Worm (Caenorhabditis elegans) whole organism, young adult: ENCODE measurements around the gene str-261.

Experiments
- C06A6.2 ChIP-seq: fragments of 200-800 bp; sonication (Bioruptor generic); conservative IDR thresholded peaks from 2 replicates; pipeline ENCODE4 v1.3.6; 2022; ENCODE audit warnings: missing genetic modification characterization, missing compliant biosample characterization
- C17E4.6 ChIP-seq: fragments of 200-800 bp; sonication (Bioruptor generic); IDR thresholded peaks from 2 replicates; pipeline ENCODE4 v1.3.6; 2022; ENCODE audit warnings: missing genetic modification reagents, missing genetic modification characterization, missing compliant biosample characterization
- D2030.7 ChIP-seq: fragments of 200-800 bp; sonication (Bioruptor generic); IDR thresholded peaks from 2 replicates; pipeline ENCODE4 v1.3.6; 2022; ENCODE audit warnings: missing genetic modification reagents, missing genetic modification characterization, missing compliant biosample characterization
- F22D6.2 ChIP-seq: sonication (generic microtip); optimal IDR thresholded peaks from 2 replicates; lab custom pipeline; 2016; ENCODE audit warnings: mild to moderate bottlenecking, missing genetic modification characterization, missing compliant biosample characterization
- F23B12.7 ChIP-seq: sonication (generic microtip); optimal IDR thresholded peaks from 2 replicates; lab custom pipeline; 2017; ENCODE audit warnings: missing genetic modification characterization, mild to moderate bottlenecking, missing compliant biosample characterization, antibody characterized with exemption, moderate library complexity; ENCODE audit not compliant: insufficient read depth
- F33H1.4 ChIP-seq: fragments of 200-800 bp; sonication (Bioruptor generic); IDR thresholded peaks from 2 replicates; pipeline ENCODE4 v1.3.6; 2022; ENCODE audit warnings: missing genetic modification reagents, missing genetic modification characterization, missing compliant biosample characterization
- F49E8.2 ChIP-seq: sonication (generic microtip); optimal IDR thresholded peaks from 3 replicates; lab custom pipeline; 2017; ENCODE audit warnings: missing genetic modification characterization, mild to moderate bottlenecking, missing compliant biosample characterization, antibody characterized with exemption, moderate library complexity; ENCODE audit not compliant: insufficient read depth
- F57C9.4 ChIP-seq: sonication (generic microtip); optimal IDR thresholded peaks from 2 replicates; lab custom pipeline; 2017; ENCODE audit warnings: mild to moderate bottlenecking, missing genetic modification characterization, missing compliant biosample characterization
- K11D2.4 ChIP-seq: fragments of 200-800 bp; sonication (Bioruptor generic); IDR thresholded peaks from 2 replicates; pipeline ENCODE4 v1.3.6; 2022; ENCODE audit warnings: missing genetic modification reagents, missing genetic modification characterization, missing compliant biosample characterization
- K12H6.12 ChIP-seq: fragments of 200-800 bp; sonication (Bioruptor generic); optimal IDR thresholded peaks from 2 replicates; lab custom pipeline; 2018; ENCODE audit warnings: mild to moderate bottlenecking, missing genetic modification characterization, missing compliant biosample characterization
- T07F8.4 ChIP-seq: sonication (generic microtip); optimal IDR thresholded peaks from 2 replicates; lab custom pipeline; 2016; ENCODE audit warnings: mild to moderate bottlenecking, missing genetic modification characterization, moderate library complexity, missing compliant biosample characterization
- Y53F4B.3 ChIP-seq: fragments of 200-800 bp; sonication (Bioruptor generic); IDR thresholded peaks from 2 replicates; pipeline ENCODE4 v1.3.6; 2022; ENCODE audit warnings: missing genetic modification reagents, missing genetic modification characterization, missing compliant biosample characterization
- Y56A3A.18 ChIP-seq: fragments of 200-800 bp; sonication (Bioruptor generic); IDR thresholded peaks from 2 replicates; pipeline ENCODE4 v1.3.6; 2022; ENCODE audit warnings: missing genetic modification reagents, missing genetic modification characterization, missing compliant biosample characterization
- Y67H2A.10 ChIP-seq: fragments of 200-800 bp; sonication (Bioruptor generic); conservative IDR thresholded peaks from 2 replicates; pipeline ENCODE4 v1.3.6; 2022; ENCODE audit warnings: missing genetic modification reagents, missing genetic modification characterization, missing compliant biosample characterization
- Y79H2A.3 ChIP-seq: fragments of 200-800 bp; sonication (Bioruptor generic); conservative IDR thresholded peaks from 2 replicates; pipeline ENCODE4 v1.3.6; 2022; ENCODE audit warnings: missing genetic modification reagents, missing genetic modification characterization, missing compliant biosample characterization
- akir-1 ChIP-seq: fragments of 200-800 bp; sonication (Bioruptor generic); optimal IDR thresholded peaks from 2 replicates; lab custom pipeline; 2018; ENCODE audit warnings: mild to moderate bottlenecking, missing genetic modification characterization, moderate library complexity, missing compliant biosample characterization
- aptf-2 ChIP-seq: fragments of 200-800 bp; sonication (Bioruptor generic); conservative IDR thresholded peaks from 2 replicates; pipeline ENCODE4 v1.3.6; 2022; ENCODE audit warnings: missing genetic modification reagents, missing genetic modification characterization, missing compliant biosample characterization
- aptf-3 ChIP-seq: fragments of 200-800 bp; sonication (Bioruptor generic); IDR thresholded peaks from 2 replicates; pipeline ENCODE4 v1.3.6; 2022; ENCODE audit warnings: missing genetic modification characterization, missing compliant biosample characterization
- attf-6 ChIP-seq: fragments of 200-800 bp; sonication (Bioruptor generic); IDR thresholded peaks from 2 replicates; pipeline ENCODE4 v1.3.6; 2022; ENCODE audit warnings: missing genetic modification reagents, missing genetic modification characterization, missing compliant biosample characterization
- ceh-100 ChIP-seq: fragments of 200-800 bp; sonication (Bioruptor generic); IDR thresholded peaks from 2 replicates; pipeline ENCODE4 v1.3.6; 2022; ENCODE audit warnings: missing genetic modification reagents, missing genetic modification characterization, missing compliant biosample characterization
- ceh-27 ChIP-seq: fragments of 200-800 bp; sonication (Bioruptor generic); optimal IDR thresholded peaks from 2 replicates; lab custom pipeline; 2018; ENCODE audit warnings: mild to moderate bottlenecking, missing genetic modification characterization, moderate library complexity, missing compliant biosample characterization
- ceh-58 ChIP-seq: fragments of 200-800 bp; sonication (Bioruptor generic); IDR thresholded peaks from 2 replicates; pipeline ENCODE4 v1.3.6; 2022; ENCODE audit warnings: missing genetic modification characterization, missing compliant biosample characterization
- die-1 ChIP-seq: sonication (generic microtip); optimal IDR thresholded peaks from 2 replicates; lab custom pipeline; 2016; ENCODE audit warnings: missing genotype, mild to moderate bottlenecking, missing genetic modification characterization, missing compliant biosample characterization
- dox-1 ChIP-seq: fragments of 200-800 bp; sonication (Bioruptor generic); IDR thresholded peaks from 2 replicates; pipeline ENCODE4 v1.3.6; 2022; ENCODE audit warnings: missing genetic modification reagents, missing genetic modification characterization, missing compliant biosample characterization
- efl-1 ChIP-seq: fragments of 150-350 bp; optimal IDR thresholded peaks from 2 replicates; lab custom pipeline; 2014; ENCODE audit warnings: missing biosample characterization, missing genetic modification reagents, missing genetic modification characterization
- egrh-3 ChIP-seq: fragments of 200-800 bp; sonication (Bioruptor generic); IDR thresholded peaks from 2 replicates; pipeline ENCODE4 v1.3.6; 2022; ENCODE audit warnings: missing genetic modification reagents, missing genetic modification characterization, missing compliant biosample characterization
- him-1 ChIP-seq: sonication (generic microtip); optimal IDR thresholded peaks from 2 replicates; lab custom pipeline; 2016; ENCODE audit warnings: missing genotype, missing genetic modification reagents, missing genetic modification characterization, missing compliant biosample characterization
- hlh-12 ChIP-seq: sonication (generic microtip); optimal IDR thresholded peaks from 2 replicates; lab custom pipeline; 2016; ENCODE audit warnings: missing genetic modification characterization, missing compliant biosample characterization
- hmg-20 ChIP-seq: fragments of 200-800 bp; sonication (Bioruptor generic); IDR thresholded peaks from 2 replicates; pipeline ENCODE4 v1.3.6; 2022; ENCODE audit warnings: missing genetic modification reagents, missing genetic modification characterization, missing compliant biosample characterization
- lin-26 ChIP-seq: fragments of 200-800 bp; sonication (Bioruptor generic); IDR thresholded peaks from 2 replicates; pipeline ENCODE4 v1.3.6; 2022; ENCODE audit warnings: missing genetic modification reagents, missing genetic modification characterization, missing compliant biosample characterization
- lin-35 ChIP-seq, 3 experiments: fragments of 150-350 bp in 2 of 3; sonication (generic microtip) in 1 of 3; optimal IDR thresholded peaks; 2 replicates each; lab custom pipeline; 2014 to 2018; ENCODE audit warnings: missing biosample characterization in 3 of 3, missing genetic modification characterization in 3 of 3, missing genetic modification reagents in 3 of 3
- madf-3 ChIP-seq: fragments of 200-800 bp; sonication (Bioruptor generic); IDR thresholded peaks from 2 replicates; pipeline ENCODE4 v1.3.6; 2022; ENCODE audit warnings: missing genetic modification reagents, missing genetic modification characterization, missing compliant biosample characterization
- madf-6 ChIP-seq: fragments of 200-800 bp; sonication (Bioruptor generic); IDR thresholded peaks from 2 replicates; pipeline ENCODE4 v1.3.6; 2022; ENCODE audit warnings: missing genetic modification reagents, missing genetic modification characterization, missing compliant biosample characterization
- madf-8 ChIP-seq: fragments of 200-800 bp; sonication (Bioruptor generic); conservative IDR thresholded peaks from 2 replicates; pipeline ENCODE4 v1.3.6; 2022; ENCODE audit warnings: missing genetic modification reagents, missing genetic modification characterization, missing compliant biosample characterization
- mcd-1 ChIP-seq: fragments of 200-800 bp; sonication (Bioruptor generic); IDR thresholded peaks from 2 replicates; pipeline ENCODE4 v1.3.6; 2022; ENCODE audit warnings: missing genetic modification reagents, missing genetic modification characterization, missing compliant biosample characterization
- mel-28 ChIP-seq: sonication (generic microtip); optimal IDR thresholded peaks from 2 replicates; lab custom pipeline; 2016; ENCODE audit warnings: borderline replicate concordance, mild to moderate bottlenecking, missing genetic modification characterization, missing compliant biosample characterization
- nhr-120 ChIP-seq: fragments of 200-800 bp; sonication (Bioruptor generic); IDR thresholded peaks from 2 replicates; pipeline ENCODE4 v1.3.6; 2022; ENCODE audit warnings: missing genetic modification characterization, missing compliant biosample characterization
- repo-1 ChIP-seq: sonication (generic microtip); optimal IDR thresholded peaks from 2 replicates; lab custom pipeline; 2017; ENCODE audit warnings: mild to moderate bottlenecking, missing genetic modification characterization, missing compliant biosample characterization
- snpc-1.3 ChIP-seq: sonication (generic microtip); optimal IDR thresholded peaks from 2 replicates; lab custom pipeline; 2017; ENCODE audit warnings: missing genetic modification characterization, mild to moderate bottlenecking, missing compliant biosample characterization, antibody characterized with exemption, moderate library complexity, missing genotype, missing genetic modification reagents; ENCODE audit not compliant: insufficient read depth
- snpc-3.4 ChIP-seq: sonication (generic microtip); optimal IDR thresholded peaks from 2 replicates; lab custom pipeline; 2017; ENCODE audit warnings: missing genetic modification characterization, mild to moderate bottlenecking, missing compliant biosample characterization, antibody characterized with exemption, moderate library complexity, missing genotype, missing genetic modification reagents
- somi-1 ChIP-seq: fragments of 200-800 bp; sonication (Bioruptor generic); optimal IDR thresholded peaks from 2 replicates; lab custom pipeline; 2018; ENCODE audit warnings: mild to moderate bottlenecking, missing genetic modification characterization, missing compliant biosample characterization
- unc-62 ChIP-seq: fragments of 150-350 bp; optimal IDR thresholded peaks from 2 replicates; lab custom pipeline; 2014; ENCODE audit warnings: missing biosample characterization, missing genetic modification reagents, missing genetic modification characterization
- xnd-1 ChIP-seq: sonication (generic microtip); optimal IDR thresholded peaks from 2 replicates; lab custom pipeline; 2016; ENCODE audit warnings: missing genotype, missing genetic modification reagents, missing genetic modification characterization, missing compliant biosample characterization
- ztf-18 ChIP-seq: sonication (generic microtip); optimal IDR thresholded peaks from 2 replicates; lab custom pipeline; 2016; ENCODE audit warnings: missing genotype, mild to moderate bottlenecking, missing genetic modification characterization, missing compliant biosample characterization
- ztf-22 ChIP-seq: fragments of 200-800 bp; sonication (Bioruptor generic); optimal IDR thresholded peaks from 2 replicates; lab custom pipeline; 2018; ENCODE audit warnings: mild to moderate bottlenecking, missing genetic modification characterization, moderate library complexity, missing compliant biosample characterization
- ztf-25 ChIP-seq: fragments of 200-800 bp; sonication (Bioruptor generic); IDR thresholded peaks from 2 replicates; pipeline ENCODE4 v1.3.6; 2022; ENCODE audit warnings: missing genetic modification reagents, missing genetic modification characterization, missing compliant biosample characterization
- ztf-28 ChIP-seq: fragments of 200-800 bp; sonication (Bioruptor generic); IDR thresholded peaks from 2 replicates; pipeline ENCODE4 v1.3.6; 2022; ENCODE audit warnings: missing genetic modification reagents, missing genetic modification characterization, missing compliant biosample characterization
- ztf-3 ChIP-seq: fragments of 200-800 bp; sonication (Bioruptor generic); optimal IDR thresholded peaks from 2 replicates; lab custom pipeline; 2018; ENCODE audit warnings: mild to moderate bottlenecking, missing genetic modification characterization, missing compliant biosample characterization

The str-261 gene

ce11 chrIII:11119176-11119853 is 45.0 kb downstream of the str-261 start, which contains the start of the genes sup-35 and Y48A6C.4:
Gene sup-35 (minus strand): TSS chrIII:11119226.
Gene Y48A6C.4 (plus strand): TSS chrIII:11119803.
- TF ChIP-seq nhr-120 (no peak), aptf-3 (GFP tag; lab: Robert Waterston, UW) (no peak), ceh-100 (GFP tag; lab: Robert Waterston, UW) (peak; percentile 97), ztf-18 (peak; percentile 44), Y56A3A.18 (GFP tag; lab: Robert Waterston, UW) (no peak), xnd-1 (tag; lab: Kevin White, UChicago) (peak; percentile 14), mcd-1 (peak; percentile 92), ztf-28 (GFP tag; lab: Robert Waterston, UW) (0 out of 2 replicates have a peak, but pooled peaks have one; percentile 23), C06A6.2 (GFP tag; lab: Robert Waterston, UW) (no peak), Y53F4B.3 (no peak), repo-1 (no peak), efl-1 (GFP tag; lab: Kevin White, UChicago) (peak; percentile 94), aptf-2 (GFP tag; lab: Robert Waterston, UW) (0 out of 2 replicates have a peak, but pooled peaks have one; percentile 12), T07F8.4 (tag; lab: Kevin White, UChicago) (no peak), akir-1 (GFP tag; lab: Kevin White, UChicago) (no peak), F57C9.4 (no peak), unc-62 (GFP tag; lab: Kevin White, UChicago) (no peak), F33H1.4 (GFP tag; lab: Robert Waterston, UW) (peak; percentile 45; the same call in 1 of the 2 replicates), ceh-58 (GFP tag; lab: Robert Waterston, UW) (no peak), C17E4.6 (GFP tag; lab: Robert Waterston, UW) (no peak), madf-6 (GFP tag; lab: Robert Waterston, UW) (peak; percentile 87), somi-1 (GFP tag; lab: Kevin White, UChicago) (no peak), hlh-12 (tag; lab: Kevin White, UChicago) (no peak), madf-8 (GFP tag; lab: Robert Waterston, UW) (peak; percentile 72), F22D6.2 (tag; lab: Kevin White, UChicago) (no peak), dox-1 (peak; percentile 76), Y67H2A.10 (no peak), ceh-27 (GFP tag; lab: Kevin White, UChicago) (peak; percentile 65), F49E8.2 (tag; lab: Kevin White, UChicago) (no peak), snpc-1.3 (tag; lab: Kevin White, UChicago) (peak; percentile 8), madf-3 (GFP tag; lab: Robert Waterston, UW) (no peak), attf-6 (no peak), ztf-3 (GFP tag; lab: Kevin White, UChicago) (no peak), mel-28 (tag; lab: Kevin White, UChicago) (no peak), die-1 (tag; lab: Kevin White, UChicago) (no peak), ztf-22 (GFP tag; lab: Kevin White, UChicago) (no peak), ztf-25 (GFP tag; lab: Robert Waterston, UW) (no peak), K12H6.12 (tag; lab: Kevin White, UChicago) (peak; percentile 74), snpc-3.4 (tag; lab: Kevin White, UChicago) (peak; percentile 71), Y79H2A.3 (GFP tag; lab: Robert Waterston, UW) (no peak), D2030.7 (peak; percentile 92), K11D2.4 (GFP tag; lab: Robert Waterston, UW) (no peak), lin-35 (GFP tag; optimal IDR thresholded peaks at IDR 0.05; lab: Kevin White, UChicago) (peak in 2 of 3 experiments; percentile 25 to 76), lin-26 (GFP tag; lab: Robert Waterston, UW) (no peak), hmg-20 (GFP tag; lab: Robert Waterston, UW) (no peak), egrh-3 (GFP tag; lab: Robert Waterston, UW) (no peak), him-1 (no peak), F23B12.7 (tag; lab: Kevin White, UChicago) (peak; percentile 6)
